Fruit fly (Drosophila melanogaster) whole organism, embryonic: ENCODE measurements around the gene CG31808.

ENCODE experiments used
- B-H2 ChIP-seq: fragments of 200-800 bp; sonication (Bioruptor generic); optimal IDR thresholded peaks from 2 replicates; lab custom pipeline; 2018; ENCODE audit warnings: missing biosample characterization, mild to moderate bottlenecking, missing genetic modification characterization
- BEAF-32 ChIP-seq: fragments of 200-800 bp; sonication (Bioruptor generic); optimal IDR thresholded peaks from 3 replicates; lab custom pipeline; 2017; ENCODE audit warnings: missing biosample characterization, missing genetic modification characterization, mild to moderate bottlenecking, moderate library complexity, missing genetic modification reagents
- Bdp1 ChIP-seq: fragments of 200-800 bp; sonication (Bioruptor generic); optimal IDR thresholded peaks from 3 replicates; lab custom pipeline; 2016; ENCODE audit warnings: missing biosample characterization, missing genetic modification characterization
- CG10366 ChIP-seq: fragments of 200-800 bp; sonication (Bioruptor generic); IDR thresholded peaks from 2 replicates; pipeline ENCODE4 v1.3.6; 2022; ENCODE audit warnings: missing biosample characterization, missing genetic modification characterization
- CG10979 ChIP-seq: fragments of 200-800 bp; sonication (Bioruptor generic); optimal IDR thresholded peaks from 2 replicates; lab custom pipeline; 2018; ENCODE audit warnings: missing biosample characterization, mild to moderate bottlenecking, missing genetic modification characterization, moderate library complexity
- CG11398 ChIP-seq: fragments of 200-800 bp; sonication (Bioruptor generic); optimal IDR thresholded peaks from 2 replicates; lab custom pipeline; 2016; ENCODE audit warnings: missing biosample characterization, missing genetic modification characterization
- CG13296 ChIP-seq: fragments of 200-800 bp; sonication (Bioruptor generic); optimal IDR thresholded peaks from 3 replicates; lab custom pipeline; 2018; ENCODE audit warnings: missing biosample characterization, mild to moderate bottlenecking, missing genetic modification characterization
- CG13775 ChIP-seq: fragments of 200-800 bp; sonication (Bioruptor generic); optimal IDR thresholded peaks from 3 replicates; lab custom pipeline; 2017; ENCODE audit warnings: missing biosample characterization, mild to moderate bottlenecking, missing genetic modification characterization
- CG13894 ChIP-seq: fragments of 200-800 bp; sonication (Bioruptor generic); optimal IDR thresholded peaks from 3 replicates; lab custom pipeline; 2018; ENCODE audit warnings: missing biosample characterization, mild to moderate bottlenecking, missing genetic modification characterization, moderate library complexity
- CG14710 ChIP-seq: fragments of 200-800 bp; sonication (Bioruptor generic); optimal IDR thresholded peaks from 3 replicates; lab custom pipeline; 2019; ENCODE audit warnings: missing biosample characterization, mild to moderate bottlenecking, missing genetic modification characterization, moderate library complexity
- CG1603 ChIP-seq: fragments of 200-800 bp; sonication (Bioruptor generic); optimal IDR thresholded peaks from 2 replicates; lab custom pipeline; 2019; ENCODE audit warnings: missing biosample characterization, mild to moderate bottlenecking, missing genetic modification characterization, moderate library complexity
- CG16779 ChIP-seq: fragments of 200-800 bp; sonication (Bioruptor generic); IDR thresholded peaks from 2 replicates; pipeline ENCODE4 v1.3.6; 2022; ENCODE audit warnings: missing biosample characterization, missing genetic modification characterization
- CG17361 ChIP-seq: fragments of 200-800 bp; sonication (Bioruptor generic); IDR thresholded peaks from 3 replicates; pipeline ENCODE4 v1.3.6; 2022; ENCODE audit warnings: missing biosample characterization, missing genetic modification characterization
- CG17568 ChIP-seq: fragments of 200-800 bp; sonication (Bioruptor generic); optimal IDR thresholded peaks from 2 replicates; lab custom pipeline; 2018; ENCODE audit warnings: missing biosample characterization, mild to moderate bottlenecking, missing genetic modification characterization, moderate library complexity
- CG17802 ChIP-seq: fragments of 200-800 bp; sonication (Bioruptor generic); optimal IDR thresholded peaks from 2 replicates; lab custom pipeline; 2018; ENCODE audit warnings: missing biosample characterization, mild to moderate bottlenecking, missing genetic modification characterization, moderate library complexity
- CG2199 ChIP-seq: fragments of 200-800 bp; sonication (Bioruptor generic); IDR thresholded peaks from 3 replicates; pipeline ENCODE4 v1.3.6; 2022; ENCODE audit warnings: missing biosample characterization, missing genetic modification characterization
- CG30020 ChIP-seq: fragments of 200-800 bp; optimal IDR thresholded peaks from 2 replicates; lab custom pipeline; 2019; ENCODE audit warnings: missing biosample characterization, mild to moderate bottlenecking, missing genetic modification characterization, moderate library complexity
- CG3065 ChIP-seq: fragments of 200-800 bp; sonication (Bioruptor generic); optimal IDR thresholded peaks from 2 replicates; lab custom pipeline; 2016; ENCODE audit warnings: missing biosample characterization, missing genetic modification characterization
- CG31365 ChIP-seq: fragments of 200-800 bp; sonication (Bioruptor generic); optimal IDR thresholded peaks from 2 replicates; lab custom pipeline; 2018; ENCODE audit warnings: missing biosample characterization, mild to moderate bottlenecking, missing genetic modification characterization
- CG6791 ChIP-seq: fragments of 200-800 bp; sonication (Bioruptor generic); IDR thresholded peaks from 3 replicates; pipeline ENCODE4 v1.3.6; 2022; ENCODE audit warnings: missing biosample characterization, missing genetic modification characterization; ENCODE audit not compliant: partially characterized antibody
- CG9437 ChIP-seq: fragments of 200-800 bp; sonication (Bioruptor generic); optimal IDR thresholded peaks from 2 replicates; lab custom pipeline; 2018; ENCODE audit warnings: missing biosample characterization, mild to moderate bottlenecking, missing genetic modification characterization
- CG9609 ChIP-seq: fragments of 200-800 bp; sonication (Bioruptor generic); optimal IDR thresholded peaks from 3 replicates; lab custom pipeline; 2016; ENCODE audit warnings: missing biosample characterization, missing genetic modification characterization
- CG9727 ChIP-seq: fragments of 200-800 bp; sonication (Bioruptor generic); optimal IDR thresholded peaks from 3 replicates; lab custom pipeline; 2017; ENCODE audit warnings: missing biosample characterization, mild to moderate bottlenecking, missing genetic modification characterization
- CkIIα-i1 ChIP-seq: fragments of 200-800 bp; sonication (Bioruptor generic); IDR thresholded peaks from 2 replicates; pipeline ENCODE4 v1.3.6; 2022; ENCODE audit warnings: missing biosample characterization, missing genetic modification characterization
- Deaf1 ChIP-seq: fragments of 200-800 bp; optimal IDR thresholded peaks from 3 replicates; lab custom pipeline; 2019; ENCODE audit warnings: missing biosample characterization, mild to moderate bottlenecking, missing genetic modification characterization, moderate library complexity
- Dp ChIP-seq: fragments of 200-800 bp; sonication (Bioruptor generic); optimal IDR thresholded peaks from 2 replicates; lab custom pipeline; 2018; ENCODE audit warnings: missing biosample characterization, mild to moderate bottlenecking, missing genetic modification characterization, moderate library complexity
- E2f2 ChIP-seq: fragments of 200-800 bp; sonication (Bioruptor generic); IDR thresholded peaks from 2 replicates; pipeline ENCODE4 v1.3.6; 2022; ENCODE audit warnings: missing biosample characterization, missing genetic modification characterization
- HLH4C ChIP-seq: fragments of 200-800 bp; sonication (Bioruptor generic); IDR thresholded peaks from 3 replicates; pipeline ENCODE4 v1.3.6; 2022; ENCODE audit warnings: missing biosample characterization, missing genetic modification characterization; ENCODE audit not compliant: partially characterized antibody
- MBD-R2 ChIP-seq: fragments of 200-800 bp; sonication (Bioruptor generic); IDR thresholded peaks from 2 replicates; pipeline ENCODE4 v1.3.6; 2022; ENCODE audit warnings: missing biosample characterization, missing genetic modification characterization
- MESR4 ChIP-seq: fragments of 200-800 bp; sonication (Bioruptor generic); optimal IDR thresholded peaks from 2 replicates; lab custom pipeline; 2018; ENCODE audit warnings: missing biosample characterization, mild to moderate bottlenecking, missing genetic modification characterization, moderate library complexity
- Meics ChIP-seq: fragments of 200-800 bp; sonication (Bioruptor generic); optimal IDR thresholded peaks from 2 replicates; lab custom pipeline; 2017; ENCODE audit warnings: missing biosample characterization, mild to moderate bottlenecking, missing genetic modification characterization
- Mrtf ChIP-seq: fragments of 200-800 bp; sonication (Bioruptor generic); IDR thresholded peaks from 3 replicates; pipeline ENCODE4 v1.3.6; 2022; ENCODE audit warnings: missing biosample characterization, missing genetic modification characterization
- Oli ChIP-seq: fragments of 200-800 bp; sonication (Bioruptor generic); optimal IDR thresholded peaks from 2 replicates; lab custom pipeline; 2018; ENCODE audit warnings: missing biosample characterization, mild to moderate bottlenecking, missing genetic modification characterization, moderate library complexity
- Scr ChIP-seq: fragments of 200-800 bp; sonication (Bioruptor generic); IDR thresholded peaks from 2 replicates; pipeline ENCODE4 v1.3.6; 2022; ENCODE audit warnings: missing biosample characterization, missing genetic modification characterization; ENCODE audit not compliant: partially characterized antibody
- Sox102F ChIP-seq: fragments of 200-800 bp; sonication (Bioruptor generic); optimal IDR thresholded peaks from 2 replicates; lab custom pipeline; 2018; ENCODE audit warnings: missing biosample characterization, mild to moderate bottlenecking, missing genetic modification characterization, moderate library complexity
- Trl ChIP-seq, 3 experiments: fragments of >200 bp in 2 of 3; fragments of 200-800 bp in 1 of 3; sonication (Bioruptor generic) in 1 of 3; optimal IDR thresholded peaks; 2 replicates in 1 of 3; 3 replicates in 2 of 3; lab custom pipeline; 2016 to 2017; ENCODE audit warnings: missing biosample characterization in 1 of 3, missing genetic modification characterization in 1 of 3
- Usf ChIP-seq: fragments of 200-800 bp; sonication (Bioruptor generic); optimal IDR thresholded peaks from 2 replicates; lab custom pipeline; 2017; ENCODE audit warnings: missing genotype, missing biosample characterization, missing genetic modification characterization
- YL-1 ChIP-seq: fragments of 200-800 bp; sonication (Bioruptor generic); optimal IDR thresholded peaks from 3 replicates; lab custom pipeline; 2017; ENCODE audit warnings: missing biosample characterization, mild to moderate bottlenecking, missing genetic modification characterization
- al ChIP-seq: fragments of 200-800 bp; sonication (Bioruptor generic); IDR thresholded peaks from 2 replicates; pipeline ENCODE4 v1.3.6; 2022; ENCODE audit warnings: missing biosample characterization, missing genetic modification characterization
- aop ChIP-seq: fragments of 200-800 bp; sonication (Bioruptor generic); IDR thresholded peaks from 2 replicates; pipeline ENCODE4 v1.3.6; 2022; ENCODE audit warnings: missing biosample characterization, missing genetic modification characterization
- bigmax ChIP-seq: fragments of 200-800 bp; sonication (Bioruptor generic); optimal IDR thresholded peaks from 2 replicates; lab custom pipeline; 2018; ENCODE audit warnings: missing biosample characterization, mild to moderate bottlenecking, missing genetic modification characterization
- cg ChIP-seq: fragments of 200-800 bp; sonication (Bioruptor generic); optimal IDR thresholded peaks from 3 replicates; lab custom pipeline; 2019; ENCODE audit warnings: missing biosample characterization, mild to moderate bottlenecking, missing genetic modification characterization, moderate library complexity
- chm ChIP-seq: fragments of 200-800 bp; sonication (Bioruptor generic); IDR thresholded peaks from 2 replicates; pipeline ENCODE4 v1.3.6; 2022; ENCODE audit warnings: missing biosample characterization, missing genetic modification characterization
- dysf ChIP-seq: fragments of 200-800 bp; sonication (Bioruptor generic); IDR thresholded peaks from 3 replicates; pipeline ENCODE4 v1.3.6; 2022; ENCODE audit warnings: missing biosample characterization, missing genetic modification characterization
- exex ChIP-seq: fragments of 200-800 bp; sonication (Bioruptor generic); optimal IDR thresholded peaks from 4 replicates; lab custom pipeline; 2018; ENCODE audit warnings: missing biosample characterization, mild to moderate bottlenecking, missing genetic modification characterization, moderate library complexity
- jumu ChIP-seq: fragments of 200-800 bp; sonication (Bioruptor generic); optimal IDR thresholded peaks from 3 replicates; lab custom pipeline; 2016; ENCODE audit warnings: missing biosample characterization, missing genetic modification characterization
- knrl ChIP-seq: fragments of 200-800 bp; sonication (Bioruptor generic); IDR thresholded peaks from 3 replicates; pipeline ENCODE4 v1.3.6; 2022; ENCODE audit warnings: missing biosample characterization, missing genetic modification characterization; ENCODE audit not compliant: partially characterized antibody
- sim ChIP-seq: fragments of 200-800 bp; sonication (Bioruptor generic); IDR thresholded peaks from 2 replicates; pipeline ENCODE4 v1.3.6; 2022; ENCODE audit warnings: missing biosample characterization, missing genetic modification characterization
- ssp ChIP-seq: fragments of 200-800 bp; sonication (Bioruptor generic); IDR thresholded peaks from 2 replicates; pipeline ENCODE4 v1.3.6; 2022; ENCODE audit warnings: missing biosample characterization, missing genetic modification characterization
- stwl ChIP-seq: fragments of 200-800 bp; sonication (Bioruptor generic); optimal IDR thresholded peaks from 3 replicates; lab custom pipeline; 2018; ENCODE audit warnings: missing biosample characterization, mild to moderate bottlenecking, missing genetic modification characterization, moderate library complexity
- tna ChIP-seq: fragments of 200-800 bp; sonication (Bioruptor generic); IDR thresholded peaks from 2 replicates; pipeline ENCODE4 v1.3.6; 2022; ENCODE audit warnings: missing biosample characterization, missing genetic modification characterization; ENCODE audit not compliant: partially characterized antibody
- wdn ChIP-seq: fragments of 200-800 bp; sonication (Bioruptor generic); IDR thresholded peaks from 2 replicates; pipeline ENCODE4 v1.3.6; 2022; ENCODE audit warnings: missing biosample characterization, missing genetic modification characterization

CG31808 gene

dm6 chr2L:16703008-16703510 lies 12.9 kb downstream of the CG31808 start:
- TF ChIP-seq BEAF-32 (GFP tag; lab: Kevin White, UChicago) (peak; percentile 2), Usf (GFP tag; lab: Kevin White, UChicago) (no peak), Dp (GFP tag; lab: Kevin White, UChicago) (peak; percentile 31), CG13775 (GFP tag; lab: Kevin White, UChicago) (no peak), CG14710 (tag; lab: Kevin White, UChicago) (no peak), tna (no peak), CG6791 (GFP tag; lab: Robert Waterston, UW) (no peak), CkIIα-i1 (GFP tag; lab: Robert Waterston, UW) (no peak), YL-1 (GFP tag; lab: Kevin White, UChicago) (peak; percentile 22), MBD-R2 (peak; percentile 62), CG1603 (tag; lab: Kevin White, UChicago) (peak; percentile 48), CG31365 (tag; lab: Kevin White, UChicago) (no peak), CG3065 (GFP tag; lab: Kevin White, UChicago) (no peak), CG17361 (no peak), Sox102F (GFP tag; lab: Kevin White, UChicago) (no peak), CG13296 (GFP tag; lab: Kevin White, UChicago) (no peak), CG16779 (GFP tag; lab: Robert Waterston, UW) (no peak), bigmax (GFP tag; lab: Kevin White, UChicago) (no peak), Meics (GFP tag; lab: Kevin White, UChicago) (no peak), dysf (no peak), CG11398 (GFP tag; lab: Kevin White, UChicago) (no peak), chm (peak; percentile 41; the same call in 1 of the 2 replicates), aop (GFP tag; lab: Robert Waterston, UW) (no peak), Bdp1 (GFP tag; lab: Kevin White, UChicago) (no peak), sim (no peak), CG9727 (GFP tag; lab: Kevin White, UChicago) (no peak), ssp (GFP tag; lab: Robert Waterston, UW) (no peak), CG9609 (GFP tag; lab: Kevin White, UChicago) (no peak), CG13894 (no peak), MESR4 (GFP tag; lab: Kevin White, UChicago) (peak; percentile 29), CG30020 (tag; lab: Kevin White, UChicago) (peak; percentile 94), CG9437 (GFP tag; lab: Kevin White, UChicago) (peak; percentile 76), HLH4C (GFP tag; lab: Robert Waterston, UW) (no peak), E2f2 (GFP tag; lab: Robert Waterston, UW) (peak; percentile 20; the same call in 1 of the 2 replicates), B-H2 (GFP tag; lab: Kevin White, UChicago) (peak; percentile 8), jumu (GFP tag; lab: Kevin White, UChicago) (no peak), al (GFP tag; lab: Robert Waterston, UW) (no peak), CG17802 (tag; lab: Kevin White, UChicago) (no peak), exex (tag; lab: Kevin White, UChicago) (no peak), CG10366 (GFP tag; lab: Robert Waterston, UW) (no peak)
- TF ChIP-seq, all 482 proteins: peak for 11

DNA sequence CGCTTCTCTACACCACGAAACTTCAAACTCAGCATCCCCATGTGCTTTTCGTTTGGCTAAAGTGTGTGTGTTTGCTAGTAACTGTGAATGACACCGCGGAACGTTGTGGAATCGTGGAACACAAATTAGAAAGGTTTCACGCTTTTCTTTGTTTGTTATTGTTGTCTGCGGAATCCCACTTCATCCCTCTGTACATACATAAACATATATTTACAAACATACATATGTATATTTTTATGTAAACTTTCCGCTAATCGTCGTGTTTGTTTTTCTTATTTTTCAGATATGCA lies 25.4 kb downstream of the CG31808 start:
- TF ChIP-seq wdn (GFP tag; lab: Robert Waterston, UW) (no peak), Trl (optimal IDR thresholded peaks at IDR 0.05; lab: Kevin White, UChicago) (peak in 1 of 2 experiments; percentile 59), Trl (GFP tag; optimal IDR thresholded peaks at IDR 0.05; lab: Kevin White, UChicago) (no peak), knrl (GFP tag; lab: Robert Waterston, UW) (no peak), Scr (GFP tag; lab: Robert Waterston, UW) (no peak), cg (GFP tag; lab: Kevin White, UChicago) (peak; percentile 6), Deaf1 (peak; percentile 74), stwl (peak; percentile 23), CG17568 (GFP tag; lab: Kevin White, UChicago) (no peak), Mrtf (GFP tag; lab: Robert Waterston, UW) (no peak), CG2199 (GFP tag; lab: Robert Waterston, UW) (no peak), CG10979 (tag; lab: Kevin White, UChicago) (no peak), Oli (tag; lab: Kevin White, UChicago) (no peak)
